Fruit fly (Drosophila melanogaster) whole organism, embryonic: ENCODE data around the gene CG13894.

ENCODE experiments used
- Ada2b ChIP-seq: fragments of 200-800 bp; sonication (Bioruptor generic); IDR thresholded peaks from 2 replicates; pipeline ENCODE4 v1.3.6; 2022; ENCODE audit warnings: missing biosample characterization, missing genetic modification characterization
- Aef1 ChIP-seq: fragments of 200-800 bp; sonication (Bioruptor generic); IDR thresholded peaks from 3 replicates; pipeline ENCODE4 v1.3.6; 2022; ENCODE audit warnings: missing biosample characterization, missing genetic modification characterization
- Blimp-1 ChIP-seq: fragments of 200-800 bp; sonication (Bioruptor generic); optimal IDR thresholded peaks from 3 replicates; lab custom pipeline; 2018; ENCODE audit warnings: missing biosample characterization, missing genetic modification characterization, mild to moderate bottlenecking, moderate library complexity, missing genetic modification reagents
- CG10267 ChIP-seq: fragments of 200-800 bp; sonication (Bioruptor generic); optimal IDR thresholded peaks from 2 replicates; lab custom pipeline; 2018; ENCODE audit warnings: missing biosample characterization, mild to moderate bottlenecking, missing genetic modification characterization, moderate library complexity
- CG10654 ChIP-seq: fragments of 200-800 bp; sonication (Bioruptor generic); optimal IDR thresholded peaks from 2 replicates; lab custom pipeline; 2016; ENCODE audit warnings: missing biosample characterization, missing genetic modification characterization
- CG10979 ChIP-seq: fragments of 200-800 bp; sonication (Bioruptor generic); optimal IDR thresholded peaks from 2 replicates; lab custom pipeline; 2018; ENCODE audit warnings: missing biosample characterization, mild to moderate bottlenecking, missing genetic modification characterization, moderate library complexity
- CG11456 ChIP-seq: fragments of 200-800 bp; sonication (Bioruptor generic); IDR thresholded peaks from 3 replicates; pipeline ENCODE4 v1.3.6; 2022; ENCODE audit warnings: missing biosample characterization, missing genetic modification characterization
- CG11695 ChIP-seq: fragments of 200-800 bp; sonication (Bioruptor generic); IDR thresholded peaks from 3 replicates; pipeline ENCODE4 v1.3.6; 2022; ENCODE audit warnings: missing biosample characterization, missing genetic modification characterization
- CG12236 ChIP-seq: fragments of 200-800 bp; sonication (Bioruptor generic); optimal IDR thresholded peaks from 2 replicates; lab custom pipeline; 2016; ENCODE audit warnings: missing biosample characterization, missing genetic modification characterization
- CG18011 ChIP-seq: fragments of 200-800 bp; sonication (Bioruptor generic); optimal IDR thresholded peaks from 2 replicates; lab custom pipeline; 2017; ENCODE audit warnings: missing biosample characterization, missing genetic modification characterization, mild to moderate bottlenecking, moderate library complexity, missing genotype
- CG18476 ChIP-seq: fragments of 200-800 bp; sonication (Bioruptor generic); optimal IDR thresholded peaks from 2 replicates; lab custom pipeline; 2016; ENCODE audit warnings: missing biosample characterization, mild to moderate bottlenecking, missing genetic modification characterization
- CG2202 ChIP-seq: fragments of 200-800 bp; sonication (Bioruptor generic); optimal IDR thresholded peaks from 2 replicates; lab custom pipeline; 2018; ENCODE audit warnings: missing biosample characterization, mild to moderate bottlenecking, missing genetic modification characterization
- CG34376 ChIP-seq: fragments of 200-800 bp; sonication (Bioruptor generic); optimal IDR thresholded peaks from 2 replicates; lab custom pipeline; 2018; ENCODE audit warnings: missing biosample characterization, mild to moderate bottlenecking, missing genetic modification characterization
- CG3847 ChIP-seq: fragments of 200-800 bp; sonication (Bioruptor generic); IDR thresholded peaks from 2 replicates; pipeline ENCODE4 v1.3.6; 2022; ENCODE audit warnings: missing biosample characterization, missing genetic modification characterization
- CG4282 ChIP-seq: fragments of 200-800 bp; sonication (Bioruptor generic); optimal IDR thresholded peaks from 2 replicates; lab custom pipeline; 2016; ENCODE audit warnings: missing biosample characterization, missing genetic modification characterization
- CG4328 ChIP-seq: fragments of 200-800 bp; sonication (Bioruptor generic); optimal IDR thresholded peaks from 3 replicates; lab custom pipeline; 2017; ENCODE audit warnings: missing biosample characterization, missing genetic modification reagents, missing genetic modification characterization
- CG5245 ChIP-seq: fragments of 200-800 bp; sonication (Bioruptor generic); optimal IDR thresholded peaks from 3 replicates; lab custom pipeline; 2016; ENCODE audit warnings: missing biosample characterization, missing genetic modification characterization
- CG8290 ChIP-seq, 3 experiments: fragments of 200-800 bp; sonication (Bioruptor generic); optimal IDR thresholded peaks; 2 replicates each; lab custom pipeline; 2016 to 2019; ENCODE audit warnings: missing biosample characterization in 3 of 3, missing genetic modification characterization in 3 of 3, mild to moderate bottlenecking in 2 of 3, moderate library complexity in 1 of 3
- CG8765 ChIP-seq: fragments of 200-800 bp; sonication (Bioruptor generic); IDR thresholded peaks from 2 replicates; pipeline ENCODE4 v1.3.6; 2022; ENCODE audit warnings: missing biosample characterization, missing genetic modification characterization
- Dek ChIP-seq: fragments of 200-800 bp; sonication (Bioruptor generic); optimal IDR thresholded peaks from 3 replicates; lab custom pipeline; 2019; ENCODE audit warnings: missing biosample characterization, mild to moderate bottlenecking, missing genetic modification characterization, moderate library complexity
- Dref ChIP-seq: fragments of 200-800 bp; sonication (Bioruptor generic); IDR thresholded peaks from 2 replicates; pipeline ENCODE4 v1.3.6; 2022; ENCODE audit warnings: missing biosample characterization, missing genetic modification characterization
- ERR ChIP-seq: fragments of 200-800 bp; sonication (Bioruptor generic); optimal IDR thresholded peaks from 2 replicates; lab custom pipeline; 2016; ENCODE audit warnings: missing biosample characterization, missing genetic modification characterization
- Ets65A ChIP-seq: fragments of 200-800 bp; sonication (Bioruptor generic); peaks from one replicate; lab custom pipeline; 2016; ENCODE audit warnings: missing biosample characterization, missing genetic modification characterization
- Ets97D ChIP-seq: fragments of 200-800 bp; sonication (Bioruptor generic); optimal IDR thresholded peaks from 3 replicates; lab custom pipeline; 2016; ENCODE audit warnings: missing biosample characterization, missing genetic modification characterization
- H2.0 ChIP-seq: fragments of 200-800 bp; sonication (Bioruptor generic); IDR thresholded peaks from 2 replicates; pipeline ENCODE4 v1.3.6; 2022; ENCODE audit warnings: missing biosample characterization, missing genetic modification characterization
- HmgD ChIP-seq: fragments of 200-800 bp; sonication (Bioruptor generic); optimal IDR thresholded peaks from 3 replicates; lab custom pipeline; 2016; ENCODE audit warnings: missing biosample characterization, missing genetic modification characterization
- Lim3 ChIP-seq: fragments of 200-800 bp; sonication (Bioruptor generic); IDR thresholded peaks from 2 replicates; pipeline ENCODE4 v1.3.6; 2022; ENCODE audit warnings: missing biosample characterization, missing genetic modification characterization
- NfI ChIP-seq: fragments of 200-800 bp; sonication (Bioruptor generic); optimal IDR thresholded peaks from 3 replicates; lab custom pipeline; 2018; ENCODE audit warnings: missing biosample characterization, mild to moderate bottlenecking, missing genetic modification characterization, moderate library complexity
- Poxn ChIP-seq: fragments of 200-800 bp; sonication (Bioruptor generic); IDR thresholded peaks from 2 replicates; pipeline ENCODE4 v1.3.6; 2022; ENCODE audit warnings: missing biosample characterization, missing genetic modification characterization
- Spps ChIP-seq: fragments of 200-800 bp; sonication (Bioruptor generic); optimal IDR thresholded peaks from 2 replicates; lab custom pipeline; 2018; ENCODE audit warnings: missing biosample characterization, mild to moderate bottlenecking, missing genetic modification characterization
- TFAM ChIP-seq: fragments of 200-800 bp; sonication (Bioruptor generic); optimal IDR thresholded peaks from 2 replicates; lab custom pipeline; 2017; ENCODE audit warnings: missing biosample characterization, missing genetic modification characterization, inconsistent platforms
- ac ChIP-seq: fragments of 200-800 bp; sonication (Bioruptor generic); optimal IDR thresholded peaks from 3 replicates; lab custom pipeline; 2017; ENCODE audit warnings: missing biosample characterization, mild to moderate bottlenecking, missing genetic modification characterization
- chif ChIP-seq, 2 experiments: fragments of 200-800 bp; sonication (Bioruptor generic); optimal IDR thresholded peaks; 3 replicates each; lab custom pipeline; 2016; ENCODE audit warnings: missing biosample characterization in 2 of 2, missing genetic modification characterization in 2 of 2
- chinmo ChIP-seq: fragments of 200-800 bp; sonication (Bioruptor generic); IDR thresholded peaks from 4 replicates; pipeline ENCODE4 v1.3.6; 2022; ENCODE audit warnings: missing biosample characterization, missing genetic modification characterization; ENCODE audit not compliant: partially characterized antibody
- eyg ChIP-seq: fragments of 200-800 bp; sonication (Bioruptor generic); optimal IDR thresholded peaks from 3 replicates; lab custom pipeline; 2016; ENCODE audit warnings: missing biosample characterization, missing genetic modification characterization
- gsb-n ChIP-seq: fragments of 200-800 bp; sonication (Bioruptor generic); optimal IDR thresholded peaks from 3 replicates; lab custom pipeline; 2018; ENCODE audit warnings: missing biosample characterization, mild to moderate bottlenecking, missing genetic modification characterization
- gt ChIP-seq: fragments of 200-800 bp; sonication (Bioruptor generic); IDR thresholded peaks from 2 replicates; pipeline ENCODE4 v1.3.6; 2022; ENCODE audit warnings: missing biosample characterization, missing genetic modification characterization
- hb ChIP-seq: fragments of 200-800 bp; sonication (Bioruptor generic); IDR thresholded peaks from 3 replicates; pipeline ENCODE4 v1.3.6; 2022; ENCODE audit warnings: missing biosample characterization, missing genetic modification characterization; ENCODE audit not compliant: partially characterized antibody
- jumu ChIP-seq: fragments of 200-800 bp; sonication (Bioruptor generic); optimal IDR thresholded peaks from 3 replicates; lab custom pipeline; 2016; ENCODE audit warnings: missing biosample characterization, missing genetic modification characterization
- mld ChIP-seq: fragments of 200-800 bp; sonication (Bioruptor generic); IDR thresholded peaks from 3 replicates; pipeline ENCODE4 v1.3.6; 2022; ENCODE audit warnings: missing biosample characterization, missing genetic modification characterization; ENCODE audit not compliant: partially characterized antibody
- pita ChIP-seq: fragments of 200-800 bp; sonication (Bioruptor generic); optimal IDR thresholded peaks from 2 replicates; lab custom pipeline; 2017; ENCODE audit warnings: missing biosample characterization, mild to moderate bottlenecking, missing genetic modification characterization
- rib ChIP-seq: fragments of 200-800 bp; sonication (Bioruptor generic); IDR thresholded peaks from 2 replicates; pipeline ENCODE4 v1.3.6; 2022; ENCODE audit warnings: missing biosample characterization, missing genetic modification characterization
- run ChIP-seq: fragments of 200-800 bp; sonication (Bioruptor generic); optimal IDR thresholded peaks from 3 replicates; lab custom pipeline; 2018; ENCODE audit warnings: missing biosample characterization, mild to moderate bottlenecking, missing genetic modification characterization
- salm ChIP-seq: fragments of 200-800 bp; sonication (Bioruptor generic); optimal IDR thresholded peaks from 2 replicates; lab custom pipeline; 2018; ENCODE audit warnings: missing biosample characterization, mild to moderate bottlenecking, missing genetic modification characterization
- sd ChIP-seq: fragments of 200-800 bp; sonication (Bioruptor generic); optimal IDR thresholded peaks from 3 replicates; lab custom pipeline; 2018; ENCODE audit warnings: missing biosample characterization, mild to moderate bottlenecking, missing genetic modification characterization, moderate library complexity
- sens-2 ChIP-seq: fragments of 200-800 bp; sonication (Bioruptor generic); IDR thresholded peaks from 2 replicates; pipeline ENCODE4 v1.3.6; 2022; ENCODE audit warnings: missing biosample characterization, missing genetic modification characterization
- sim ChIP-seq: fragments of 200-800 bp; sonication (Bioruptor generic); IDR thresholded peaks from 2 replicates; pipeline ENCODE4 v1.3.6; 2022; ENCODE audit warnings: missing biosample characterization, missing genetic modification characterization
- trh ChIP-seq: fragments of 200-800 bp; sonication (Bioruptor generic); optimal IDR thresholded peaks from 2 replicates; lab custom pipeline; 2016; ENCODE audit warnings: missing biosample characterization, missing genetic modification characterization
- zen ChIP-seq: fragments of 200-800 bp; sonication (Bioruptor generic); optimal IDR thresholded peaks from 3 replicates; lab custom pipeline; 2018; ENCODE audit warnings: missing biosample characterization, mild to moderate bottlenecking, missing genetic modification characterization, moderate library complexity
- zen2 ChIP-seq: fragments of 200-800 bp; sonication (Bioruptor generic); IDR thresholded peaks from 3 replicates; pipeline ENCODE4 v1.3.6; 2022; ENCODE audit warnings: missing biosample characterization, missing genetic modification characterization; ENCODE audit not compliant: partially characterized antibody
- zfh2 ChIP-seq: fragments of 200-800 bp; sonication (Bioruptor generic); optimal IDR thresholded peaks from 2 replicates; lab custom pipeline; 2016; ENCODE audit warnings: missing biosample characterization, missing genetic modification characterization

Gene CG13894

dm6 chr3L:680258-680657 lies 18.7 kb downstream of the CG13894 start, which contains the start of gene CG17129 (continued):
- TF ChIP-seq H2.0 (peak; percentile 41; the same call in 1 of the 2 replicates), ac (GFP tag; lab: Kevin White, UChicago) (no peak), Aef1 (GFP tag; lab: Robert Waterston, UW) (peak; percentile 76), Dref (GFP tag; lab: Robert Waterston, UW) (peak; percentile 48), Dek (tag; lab: Kevin White, UChicago) (peak; percentile 60), Ets97D (peak; percentile 73), CG10267 (tag; lab: Kevin White, UChicago) (peak; percentile 89), CG5245 (GFP tag; lab: Kevin White, UChicago) (peak; percentile 69), CG2202 (tag; lab: Kevin White, UChicago) (peak; percentile 41), CG18011 (GFP tag; lab: Kevin White, UChicago) (peak; percentile 55), HmgD (GFP tag; lab: Kevin White, UChicago) (peak; percentile 6), hb (GFP tag; lab: Robert Waterston, UW) (peak; percentile 91), Ets65A (peak; percentile 98), zfh2 (GFP tag; lab: Kevin White, UChicago) (peak; percentile 80), zen (tag; lab: Kevin White, UChicago) (peak; percentile 66), CG12236 (peak; percentile 74), trh (peak; percentile 47), CG8290 (GFP tag; optimal IDR thresholded peaks at IDR 0.05; lab: Kevin White, UChicago) (peak; percentile 51), CG8290 (tag; optimal IDR thresholded peaks at IDR 0.05; lab: Kevin White, UChicago) (no peak), Blimp-1 (peak; percentile 86), CG4328 (GFP tag; lab: Kevin White, UChicago) (peak; percentile 69), sim (GFP tag; lab: Robert Waterston, UW) (no peak), zen2 (GFP tag; lab: Robert Waterston, UW) (peak; percentile 94), CG34376 (GFP tag; lab: Kevin White, UChicago) (peak; percentile 43), eyg (GFP tag; lab: Kevin White, UChicago) (peak; percentile 65), gt (no peak), CG10979 (tag; lab: Kevin White, UChicago) (peak; percentile 70), CG11456 (GFP tag; lab: Robert Waterston, UW) (peak; percentile 74), mld (GFP tag; lab: Robert Waterston, UW) (peak; percentile 91), CG3847 (peak; percentile 78), chinmo (GFP tag; lab: Robert Waterston, UW) (0 out of 4 replicates have a peak, but pooled peaks have one; percentile 75), CG11695 (GFP tag; lab: Robert Waterston, UW) (peak; percentile 63; the same call in 1 of the 3 replicates), Ada2b (peak; percentile 74), ERR (peak; percentile 66), run (tag; lab: Kevin White, UChicago) (no peak), salm (peak; percentile 7), chif (GFP tag; optimal IDR thresholded peaks at IDR 0.05; lab: Kevin White, UChicago) (peak; percentile 64 to 81), pita (GFP tag; lab: Kevin White, UChicago) (no peak), jumu (GFP tag; lab: Kevin White, UChicago) (peak; percentile 87), Poxn (GFP tag; lab: Robert Waterston, UW) (no peak), sd (peak; percentile 51), Lim3 (GFP tag; lab: Robert Waterston, UW) (no peak), CG18476 (GFP tag; lab: Kevin White, UChicago) (peak; percentile 43), TFAM (GFP tag; lab: Kevin White, UChicago) (no peak), NfI (GFP tag; lab: Kevin White, UChicago) (peak; percentile 63), CG4282 (GFP tag; lab: Kevin White, UChicago) (no peak), gsb-n (tag; lab: Kevin White, UChicago) (peak; percentile 45), rib (GFP tag; lab: Robert Waterston, UW) (peak; percentile 43; the same call in 1 of the 2 replicates), CG8765 (GFP tag; lab: Robert Waterston, UW) (0 out of 2 replicates have a peak, but pooled peaks have one; percentile 31), sens-2 (GFP tag; lab: Robert Waterston, UW) (no peak), Spps (peak; percentile 59), CG10654 (GFP tag; lab: Kevin White, UChicago) (peak; percentile 66)
